Worm (Caenorhabditis elegans): ENCODE results near the gene ltah-1.2.

DNA sequence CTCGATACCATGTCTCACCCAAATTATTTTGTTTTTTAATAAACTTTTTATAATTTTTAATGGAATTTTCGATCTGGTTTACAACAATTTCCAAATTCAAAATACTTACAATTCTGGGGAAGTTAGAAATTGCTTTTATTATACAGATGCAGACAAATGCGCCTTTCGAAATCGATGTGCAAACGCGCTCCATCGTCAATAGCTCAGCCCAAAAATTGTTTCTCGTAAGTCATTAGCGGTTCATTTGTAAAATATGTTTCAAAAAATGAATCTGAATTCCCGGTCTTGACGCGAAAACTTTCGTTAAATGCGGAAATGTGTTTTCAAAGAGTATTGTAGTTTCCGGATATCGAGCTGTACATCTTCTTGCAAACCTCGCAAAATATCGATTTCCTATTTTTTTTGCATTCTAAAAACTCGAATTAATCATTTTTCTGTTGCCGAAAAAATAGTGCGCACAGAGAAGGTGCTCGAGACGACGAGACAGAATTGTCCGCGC lies 33.3 kb downstream of the ltah-1.2 start, which contains the start of gene Y37E11B.1:
- TF ChIP-seq unc-62 (GFP tag; optimal IDR thresholded peaks at IDR 0.05) (no peak), nhr-237 (tag; optimal IDR thresholded peaks at IDR 0.05) (no peak), ceh-9 (tag; optimal IDR thresholded peaks at IDR 0.05) (no peak), elt-3 (tag; optimal IDR thresholded peaks at IDR 0.05) (no peak), nfya-1 (tag; optimal IDR thresholded peaks at IDR 0.05; ENCODE audit: insufficient read depth) (no peak), ZK546.5 (tag; optimal IDR thresholded peaks at IDR 0.05) (no peak), lin-39 (tag; optimal IDR thresholded peaks at IDR 0.05) (no peak), nhr-77 (tag; optimal IDR thresholded peaks at IDR 0.05) (no peak), nhr-28 (tag; optimal IDR thresholded peaks at IDR 0.05) (no peak), ceh-82 (tag; optimal IDR thresholded peaks at IDR 0.05) (no peak), ceh-28 (tag; optimal IDR thresholded peaks at IDR 0.05) (no peak), nhr-76 (tag; optimal IDR thresholded peaks at IDR 0.05) (no peak), fkh-10 (GFP tag; optimal IDR thresholded peaks at IDR 0.05) (no peak), snpc-4 (tag; optimal IDR thresholded peaks at IDR 0.05) (no peak)
